Worm (Caenorhabditis elegans): ENCODE measurements around the gene sru-8.
A peak's percentile ranks its signal among the peaks of the same experiment; 100 is the strongest.

Gene sru-8

ce11 chrV:9885918-9886488 is 42.3 kb downstream of the sru-8 start, which contains the start of gene clp-9:
TSS of gene clp-9 (minus strand) at chrV:9885968.
- TF ChIP-seq nhr-232 (tag; optimal IDR thresholded peaks at IDR 0.05) (no peak), C08G9.2 (tag; optimal IDR thresholded peaks at IDR 0.05) (no peak), npax-4 (tag; optimal IDR thresholded peaks at IDR 0.05) (no peak), fkh-10 (GFP tag; optimal IDR thresholded peaks at IDR 0.05) (no peak), ttx-3 (tag; optimal IDR thresholded peaks at IDR 0.05) (no peak), lin-11 (tag; optimal IDR thresholded peaks at IDR 0.05) (no peak), F13H6.1 (tag; optimal IDR thresholded peaks at IDR 0.05) (no peak), ets-4 (tag; optimal IDR thresholded peaks at IDR 0.05) (no peak), pqm-1 (tag; optimal IDR thresholded peaks at IDR 0.05) (no peak), odd-2 (tag; optimal IDR thresholded peaks at IDR 0.05) (no peak), Y22D7AL.16 (tag; optimal IDR thresholded peaks at IDR 0.05) (no peak), fax-1 (tag; optimal IDR thresholded peaks at IDR 0.05) (no peak), ref-2 (tag; optimal IDR thresholded peaks at IDR 0.05) (no peak), nfya-1 (tag; optimal IDR thresholded peaks at IDR 0.05) (no peak), elt-2 (tag; optimal IDR thresholded peaks at IDR 0.05) (no peak)

ce11 chrV:9889629-9890028 is 46.0 kb downstream of the sru-8 start, which contains the start of gene fshr-1:
TSS of gene fshr-1 (plus strand) at chrV:9889837.
- no peak for TF ChIP-seq nhr-232 (tag; optimal IDR thresholded peaks at IDR 0.05)
- peak; percentile 9 for TF ChIP-seq elt-2 (tag; optimal IDR thresholded peaks at IDR 0.05)
- no peak for TF ChIP-seq ama-1 (optimal IDR thresholded peaks at IDR 0.05)
- TF ChIP-seq hlh-15 (tag; optimal IDR thresholded peaks at IDR 0.05) = no peak
- TF ChIP-seq pax-1 (tag; optimal IDR thresholded peaks at IDR 0.05) = no peak

All from whole organism, late embryonic.